Fruit fly (Drosophila melanogaster) whole organism: ENCODE data around the gene orb.

ENCODE experiments used
- CG8478 ChIP-seq: fragments of >200 bp; optimal IDR thresholded peaks from 2 replicates; lab custom pipeline; 2018; ENCODE audit warnings: inconsistent platforms
- psq ChIP-seq: fragments of >200 bp; optimal IDR thresholded peaks from 2 replicates; lab custom pipeline; 2017

dm6 chr3R:23239934-23240632 is 40.6 kb downstream of the orb start:
- no peak for TF ChIP-seq psq (lab: Kevin White, UChicago)
- no peak for TF ChIP-seq CG8478 (lab: Kevin White, UChicago)
